Fruit fly (Drosophila melanogaster) whole organism, embryonic: ENCODE results near the gene CG5966.

Experiments
- Antp ChIP-seq: fragments of 200-800 bp; sonication (Bioruptor generic); optimal IDR thresholded peaks from 3 replicates; lab custom pipeline; 2016; ENCODE audit warnings: missing biosample characterization, missing genetic modification characterization
- Asciz ChIP-seq: fragments of 200-800 bp; sonication (Bioruptor generic); optimal IDR thresholded peaks from 2 replicates; lab custom pipeline; 2017; ENCODE audit warnings: missing biosample characterization, mild to moderate bottlenecking, missing genetic modification characterization, missing genetic modification reagents
- BEAF-32 ChIP-seq: fragments of 200-800 bp; sonication (Bioruptor generic); optimal IDR thresholded peaks from 3 replicates; lab custom pipeline; 2017; ENCODE audit warnings: missing biosample characterization, missing genetic modification characterization, mild to moderate bottlenecking, moderate library complexity, missing genetic modification reagents
- C15 ChIP-seq: fragments of 200-800 bp; sonication (Bioruptor generic); IDR thresholded peaks from 3 replicates; pipeline ENCODE4 v1.3.6; 2022; ENCODE audit warnings: missing biosample characterization, missing genetic modification characterization
- CG11093 ChIP-seq: fragments of 200-800 bp; sonication (Bioruptor generic); IDR thresholded peaks from 3 replicates; pipeline ENCODE4 v1.3.6; 2022; ENCODE audit warnings: missing biosample characterization, missing genetic modification characterization
- CG12104 ChIP-seq: fragments of 200-800 bp; sonication (Bioruptor generic); optimal IDR thresholded peaks from 3 replicates; lab custom pipeline; 2016; ENCODE audit warnings: missing biosample characterization, missing genetic modification characterization
- CG12659 ChIP-seq: fragments of 200-800 bp; sonication (Bioruptor generic); optimal IDR thresholded peaks from 3 replicates; lab custom pipeline; 2017; ENCODE audit warnings: mild to moderate bottlenecking, missing biosample characterization, missing genetic modification reagents, missing genetic modification characterization
- CG12744 ChIP-seq: fragments of 200-800 bp; sonication (Bioruptor generic); optimal IDR thresholded peaks from 2 replicates; lab custom pipeline; 2016; ENCODE audit warnings: missing biosample characterization, missing genetic modification characterization
- CG15073 ChIP-seq: fragments of 200-800 bp; sonication (Bioruptor generic); optimal IDR thresholded peaks from 2 replicates; lab custom pipeline; 2016; ENCODE audit warnings: missing biosample characterization, missing genetic modification characterization
- CG17328 ChIP-seq: fragments of 200-800 bp; sonication (Bioruptor generic); IDR thresholded peaks from 2 replicates; pipeline ENCODE4 v1.3.6; 2022; ENCODE audit warnings: missing biosample characterization, missing genetic modification characterization
- CG17361 ChIP-seq: fragments of 200-800 bp; sonication (Bioruptor generic); IDR thresholded peaks from 3 replicates; pipeline ENCODE4 v1.3.6; 2022; ENCODE audit warnings: missing biosample characterization, missing genetic modification characterization
- CG17912 ChIP-seq: fragments of 200-800 bp; sonication (Bioruptor generic); optimal IDR thresholded peaks from 2 replicates; lab custom pipeline; 2018; ENCODE audit warnings: missing biosample characterization, mild to moderate bottlenecking, missing genetic modification characterization
- CG18011 ChIP-seq: fragments of 200-800 bp; sonication (Bioruptor generic); optimal IDR thresholded peaks from 2 replicates; lab custom pipeline; 2017; ENCODE audit warnings: missing biosample characterization, missing genetic modification characterization, mild to moderate bottlenecking, moderate library complexity, missing genotype
- CG18599 ChIP-seq: fragments of 200-800 bp; sonication (Bioruptor generic); optimal IDR thresholded peaks from 3 replicates; lab custom pipeline; 2017; ENCODE audit warnings: missing biosample characterization, missing genetic modification characterization, mild to moderate bottlenecking, moderate library complexity, missing genetic modification reagents
- CG18764 ChIP-seq: fragments of 200-800 bp; sonication (Bioruptor generic); optimal IDR thresholded peaks from 3 replicates; lab custom pipeline; 2016; ENCODE audit warnings: missing biosample characterization, missing genetic modification characterization
- CG2120 ChIP-seq: fragments of 200-800 bp; sonication (Bioruptor generic); optimal IDR thresholded peaks from 3 replicates; lab custom pipeline; 2016; ENCODE audit warnings: missing biosample characterization, missing genetic modification characterization
- CG31441 ChIP-seq: fragments of 200-800 bp; sonication (Bioruptor generic); IDR thresholded peaks from 2 replicates; pipeline ENCODE4 v1.3.6; 2022; ENCODE audit warnings: missing biosample characterization, missing genetic modification characterization
- CG3726 ChIP-seq: fragments of 200-800 bp; sonication (Bioruptor generic); IDR thresholded peaks from 3 replicates; pipeline ENCODE4, ENCODE4 v1.3.6; 2022; ENCODE audit warnings: missing biosample characterization, missing genetic modification characterization
- CG42726 ChIP-seq: fragments of 200-800 bp; sonication (Bioruptor generic); IDR thresholded peaks from 2 replicates; pipeline ENCODE4 v1.3.6; 2022; ENCODE audit warnings: missing biosample characterization, missing genetic modification characterization; ENCODE audit not compliant: partially characterized antibody
- CG4282 ChIP-seq: fragments of 200-800 bp; sonication (Bioruptor generic); optimal IDR thresholded peaks from 2 replicates; lab custom pipeline; 2016; ENCODE audit warnings: missing biosample characterization, missing genetic modification characterization
- CG4730 ChIP-seq: fragments of 200-800 bp; sonication (Bioruptor generic); IDR thresholded peaks from 2 replicates; pipeline ENCODE4 v1.3.6; 2022; ENCODE audit warnings: missing biosample characterization, missing genetic modification characterization
- CG7271 ChIP-seq: fragments of 200-800 bp; sonication (Bioruptor generic); optimal IDR thresholded peaks from 2 replicates; lab custom pipeline; 2018; ENCODE audit warnings: missing biosample characterization, mild to moderate bottlenecking, missing genetic modification characterization, moderate library complexity
- CG7556 ChIP-seq: fragments of 200-800 bp; sonication (Bioruptor generic); optimal IDR thresholded peaks from 2 replicates; lab custom pipeline; 2017; ENCODE audit warnings: missing biosample characterization, mild to moderate bottlenecking, missing genetic modification characterization
- CG8478 ChIP-seq: fragments of >200 bp; optimal IDR thresholded peaks from 2 replicates; lab custom pipeline; 2018
- CG9727 ChIP-seq: fragments of 200-800 bp; sonication (Bioruptor generic); optimal IDR thresholded peaks from 3 replicates; lab custom pipeline; 2017; ENCODE audit warnings: missing biosample characterization, mild to moderate bottlenecking, missing genetic modification characterization
- CG9797 ChIP-seq: fragments of 200-800 bp; sonication (Bioruptor generic); optimal IDR thresholded peaks from 3 replicates; lab custom pipeline; 2018; ENCODE audit warnings: missing biosample characterization, mild to moderate bottlenecking, missing genetic modification characterization
- Chrac-16 ChIP-seq: fragments of 200-800 bp; sonication (Bioruptor generic); optimal IDR thresholded peaks from 3 replicates; lab custom pipeline; 2016; ENCODE audit warnings: missing biosample characterization, missing genetic modification characterization
- Dp ChIP-seq: fragments of 200-800 bp; sonication (Bioruptor generic); optimal IDR thresholded peaks from 2 replicates; lab custom pipeline; 2018; ENCODE audit warnings: missing biosample characterization, mild to moderate bottlenecking, missing genetic modification characterization, moderate library complexity
- Ets97D ChIP-seq: fragments of 200-800 bp; sonication (Bioruptor generic); optimal IDR thresholded peaks from 3 replicates; lab custom pipeline; 2016; ENCODE audit warnings: missing biosample characterization, missing genetic modification characterization
- H15 ChIP-seq: fragments of 200-800 bp; sonication (Bioruptor generic); IDR thresholded peaks from 3 replicates; pipeline ENCODE4 v1.3.6; 2022; ENCODE audit warnings: missing biosample characterization, missing genetic modification characterization
- H2.0 ChIP-seq: fragments of 200-800 bp; sonication (Bioruptor generic); IDR thresholded peaks from 2 replicates; pipeline ENCODE4 v1.3.6; 2022; ENCODE audit warnings: missing biosample characterization, missing genetic modification characterization
- HLH54F ChIP-seq: fragments of 200-800 bp; sonication (Bioruptor generic); optimal IDR thresholded peaks from 3 replicates; lab custom pipeline; 2016; ENCODE audit warnings: missing biosample characterization, missing genetic modification characterization
- HLHmδ ChIP-seq: fragments of 200-800 bp; sonication (Bioruptor generic); optimal IDR thresholded peaks from 2 replicates; lab custom pipeline; 2018; ENCODE audit warnings: missing biosample characterization, mild to moderate bottlenecking, missing genetic modification characterization, moderate library complexity
- Jarid2 ChIP-seq: fragments of 200-800 bp; sonication (Bioruptor generic); optimal IDR thresholded peaks from 3 replicates; lab custom pipeline; 2017; ENCODE audit warnings: mild to moderate bottlenecking, missing biosample characterization, missing genetic modification reagents, missing genetic modification characterization
- NC2α ChIP-seq: fragments of 200-800 bp; sonication (Bioruptor generic); optimal IDR thresholded peaks from 2 replicates; lab custom pipeline; 2016; ENCODE audit warnings: missing biosample characterization, missing genetic modification characterization
- Nf-YC ChIP-seq: fragments of 200-800 bp; optimal IDR thresholded peaks from 3 replicates; lab custom pipeline; 2019; ENCODE audit warnings: missing biosample characterization, mild to moderate bottlenecking, missing genetic modification characterization, moderate library complexity
- NfI ChIP-seq: fragments of 200-800 bp; sonication (Bioruptor generic); optimal IDR thresholded peaks from 3 replicates; lab custom pipeline; 2018; ENCODE audit warnings: missing biosample characterization, mild to moderate bottlenecking, missing genetic modification characterization, moderate library complexity
- Ravus ChIP-seq: fragments of 200-800 bp; sonication (Bioruptor generic); IDR thresholded peaks from 2 replicates; pipeline ENCODE4 v1.3.6; 2022; ENCODE audit warnings: missing biosample characterization, missing genetic modification characterization
- Scr ChIP-seq: fragments of 200-800 bp; sonication (Bioruptor generic); IDR thresholded peaks from 2 replicates; pipeline ENCODE4 v1.3.6; 2022; ENCODE audit warnings: missing biosample characterization, missing genetic modification characterization; ENCODE audit not compliant: partially characterized antibody
- Sin3A ChIP-seq: fragments of >200 bp; optimal IDR thresholded peaks from 2 replicates; lab custom pipeline; 2018
- Sox102F ChIP-seq: fragments of 200-800 bp; sonication (Bioruptor generic); optimal IDR thresholded peaks from 2 replicates; lab custom pipeline; 2018; ENCODE audit warnings: missing biosample characterization, mild to moderate bottlenecking, missing genetic modification characterization, moderate library complexity
- Sry-β ChIP-seq: fragments of 200-800 bp; sonication (Bioruptor generic); optimal IDR thresholded peaks from 2 replicates; lab custom pipeline; 2018; ENCODE audit warnings: missing biosample characterization, mild to moderate bottlenecking, missing genetic modification characterization, moderate library complexity
- fd64A ChIP-seq: fragments of 200-800 bp; sonication (Bioruptor generic); optimal IDR thresholded peaks from 3 replicates; lab custom pipeline; 2018; ENCODE audit warnings: missing biosample characterization, mild to moderate bottlenecking, missing genetic modification characterization
- fru ChIP-seq: fragments of >200 bp; optimal IDR thresholded peaks from 2 replicates; lab custom pipeline; 2017
- h ChIP-seq: fragments of >200 bp; optimal IDR thresholded peaks from 2 replicates; lab custom pipeline; 2017
- inv ChIP-seq: fragments of 200-800 bp; sonication (Bioruptor generic); IDR thresholded peaks from 2 replicates; pipeline ENCODE4 v1.3.6; 2022; ENCODE audit warnings: missing biosample characterization, missing genetic modification characterization; ENCODE audit not compliant: partially characterized antibody
- maf-S ChIP-seq: fragments of 200-800 bp; sonication (Bioruptor generic); optimal IDR thresholded peaks from 2 replicates; lab custom pipeline; 2016; ENCODE audit warnings: missing biosample characterization, missing genetic modification characterization
- peb ChIP-seq: fragments of 200-800 bp; sonication (Bioruptor generic); IDR thresholded peaks from 2 replicates; pipeline ENCODE4 v1.3.6; 2022; ENCODE audit warnings: missing biosample characterization, missing genetic modification characterization
- pfk ChIP-seq: fragments of 200-800 bp; sonication (Bioruptor generic); optimal IDR thresholded peaks from 2 replicates; lab custom pipeline; 2018; ENCODE audit warnings: missing biosample characterization, mild to moderate bottlenecking, missing genetic modification characterization, moderate library complexity
- row ChIP-seq: fragments of 200-800 bp; sonication (Bioruptor generic); IDR thresholded peaks from 3 replicates; pipeline ENCODE4 v1.3.6; 2022; ENCODE audit warnings: missing biosample characterization, missing genetic modification characterization
- tin ChIP-seq: fragments of 200-800 bp; sonication (Bioruptor generic); optimal IDR thresholded peaks from 3 replicates; lab custom pipeline; 2016; ENCODE audit warnings: missing biosample characterization, missing genetic modification characterization
- tio ChIP-seq: fragments of 200-800 bp; sonication (Bioruptor generic); optimal IDR thresholded peaks from 2 replicates; lab custom pipeline; 2017; ENCODE audit warnings: missing biosample characterization, missing genetic modification characterization, inconsistent platforms
- ttk ChIP-seq: fragments of 200-800 bp; sonication (Bioruptor generic); IDR thresholded peaks from 2 replicates; pipeline ENCODE4 v2.1.2; 2022; ENCODE audit warnings: missing biosample characterization, missing genetic modification characterization

Gene CG5966

dm6 chrX:5972030-5972429 is 16.6 kb upstream of the CG5966 start (continued):
- TF ChIP-seq CG42726 (GFP tag; lab: Robert Waterston, UW) (no peak), peb (GFP tag; lab: Robert Waterston, UW) (no peak; the same call in 1 of the 2 replicates), Sin3A (lab: Kevin White, UChicago) (no peak), HLH54F (no peak), Chrac-16 (GFP tag; lab: Kevin White, UChicago) (peak; percentile 14), inv (GFP tag; lab: Robert Waterston, UW) (no peak), Asciz (GFP tag; lab: Kevin White, UChicago) (no peak), CG17912 (GFP tag; lab: Kevin White, UChicago) (no peak), CG9797 (GFP tag; lab: Kevin White, UChicago) (no peak), CG12744 (no peak), CG4282 (no peak), CG17361 (GFP tag; lab: Robert Waterston, UW) (peak; percentile 41; the same call in 1 of the 3 replicates), maf-S (GFP tag; lab: Kevin White, UChicago) (peak; percentile 8), CG4730 (GFP tag; lab: Robert Waterston, UW) (peak; percentile 44; the same call in 1 of the 2 replicates), Ravus (GFP tag; lab: Robert Waterston, UW) (no peak), tin (peak; percentile 24), CG18764 (GFP tag; lab: Kevin White, UChicago) (no peak), Scr (GFP tag; lab: Robert Waterston, UW) (no peak), CG2120 (GFP tag; lab: Kevin White, UChicago) (no peak), h (no peak), CG17328 (GFP tag; lab: Robert Waterston, UW) (peak; percentile 60), Ets97D (GFP tag; lab: Kevin White, UChicago) (no peak), Dp (GFP tag; lab: Kevin White, UChicago) (no peak), Nf-YC (tag; lab: Kevin White, UChicago) (no peak), tio (GFP tag; lab: Kevin White, UChicago) (no peak), CG3726 (no peak), NC2α (GFP tag; lab: Kevin White, UChicago) (no peak), CG31441 (peak; percentile 47), Antp (GFP tag; lab: Kevin White, UChicago) (peak; percentile 28), C15 (no peak), pfk (GFP tag; lab: Kevin White, UChicago) (no peak), fd64A (GFP tag; lab: Kevin White, UChicago) (peak; percentile 64), HLHmδ (GFP tag; lab: Kevin White, UChicago) (no peak), ttk (GFP tag; lab: Robert Waterston, UW) (peak; percentile 60), row (GFP tag; lab: Robert Waterston, UW) (peak; percentile 50), H2.0 (GFP tag; lab: Robert Waterston, UW) (peak; percentile 28; the same call in 1 of the 2 replicates), CG7556 (no peak), Sry-β (GFP tag; lab: Kevin White, UChicago) (no peak), fru (no peak), CG9727 (GFP tag; lab: Kevin White, UChicago) (peak; percentile 1), BEAF-32 (GFP tag; lab: Kevin White, UChicago) (no peak), CG12659 (GFP tag; lab: Kevin White, UChicago) (peak; percentile 14), CG12104 (GFP tag; lab: Kevin White, UChicago) (no peak), Sox102F (GFP tag; lab: Kevin White, UChicago) (peak; percentile 60), Jarid2 (peak; percentile 3), CG7271 (no peak), H15 (GFP tag; lab: Robert Waterston, UW) (no peak), CG15073 (GFP tag; lab: Kevin White, UChicago) (no peak), CG18599 (GFP tag; lab: Kevin White, UChicago) (no peak), CG8478 (lab: Kevin White, UChicago) (no peak), CG11093 (GFP tag; lab: Robert Waterston, UW) (no peak), NfI (peak; percentile 19), CG18011 (no peak)
